Worm (Caenorhabditis elegans): ENCODE measurements around the gene fbxb-79.
"Not testable (repeated sequence)": the region's sequence is repeated elsewhere in the genome, so short reads cannot be mapped to it uniquely, and the experiment has no call there.

Gene fbxb-79

ce11 chrIV:11211547-11211946, 22.2 kb upstream of the fbxb-79 start:
- no peak for TF ChIP-seq ztf-29 (GFP tag; IDR thresholded peaks at IDR 0.05)
- no peak for TF ChIP-seq klf-2 (GFP tag; conservative IDR thresholded peaks at IDR 0.05)
- no peak for TF ChIP-seq flt-1 (GFP tag; IDR thresholded peaks at IDR 0.05)
- no peak for TF ChIP-seq cog-1 (tag; optimal IDR thresholded peaks at IDR 0.05)
- no peak for TF ChIP-seq ref-1 (GFP tag; conservative IDR thresholded peaks at IDR 0.05)
- no peak for TF ChIP-seq T22C8.4 (GFP tag; IDR thresholded peaks at IDR 0.05)
- TF ChIP-seq tab-1 (GFP tag; IDR thresholded peaks at IDR 0.05), result no peak
- no peak for TF ChIP-seq ztf-23 (GFP tag; IDR thresholded peaks at IDR 0.05)
- no peak for TF ChIP-seq med-1 (GFP tag; optimal IDR thresholded peaks at IDR 0.05; ENCODE audit: insufficient read depth)

ce11 chrIV:11210781-11211256, 21.5 kb upstream of the fbxb-79 start, which contains the start of gene adk-1:
Gene adk-1 (minus strand): TSS chrIV:11210831.
- TF ChIP-seq flt-1 (GFP tag; IDR thresholded peaks at IDR 0.05), result no peak
- no peak for TF ChIP-seq T22C8.4 (GFP tag; IDR thresholded peaks at IDR 0.05)
- no peak for TF ChIP-seq klf-2 (GFP tag; conservative IDR thresholded peaks at IDR 0.05)
- TF ChIP-seq ztf-29 (GFP tag; IDR thresholded peaks at IDR 0.05), result no peak
- TF ChIP-seq ztf-23 (GFP tag; IDR thresholded peaks at IDR 0.05), result no peak

- TF ChIP-seq ref-1 (GFP tag; conservative IDR thresholded peaks at IDR 0.05) (no peak), med-1 (GFP tag; optimal IDR thresholded peaks at IDR 0.05; ENCODE audit: insufficient read depth) (no peak), cog-1 (tag; optimal IDR thresholded peaks at IDR 0.05) (no peak), ztf-23 (GFP tag; IDR thresholded peaks at IDR 0.05) (no peak), tab-1 (GFP tag; IDR thresholded peaks at IDR 0.05) (no peak), flt-1 (GFP tag; IDR thresholded peaks at IDR 0.05) (no peak), ztf-29 (GFP tag; IDR thresholded peaks at IDR 0.05) (no peak), T22C8.4 (GFP tag; IDR thresholded peaks at IDR 0.05) (no peak)
These were observed 17.9 kb upstream of the fbxb-79 start, which contains the start of gene R07H5.9 for ce11 chrIV:11207186-11207585. Gene R07H5.9 (plus strand): TSS chrIV:11207486.

- not testable (repeated sequence) for TF ChIP-seq ref-1 (GFP tag; conservative IDR thresholded peaks at IDR 0.05); med-1 (GFP tag; optimal IDR thresholded peaks at IDR 0.05; ENCODE audit: insufficient read depth); ztf-23 (GFP tag; IDR thresholded peaks at IDR 0.05)
These were observed 13.1 kb upstream of the fbxb-79 start, which contains the start of gene R07H5.11 for ce11 chrIV:11202389-11202788. Gene R07H5.11 (plus strand): TSS chrIV:11202768.

- peak; percentile 70; the same call in 1 of the 2 replicates for TF ChIP-seq ztf-23 (GFP tag; IDR thresholded peaks at IDR 0.05)
- peak; percentile 72 for TF ChIP-seq klf-2 (GFP tag; conservative IDR thresholded peaks at IDR 0.05)
- 0 out of 2 replicates have a peak, but pooled peaks have one; percentile 58 for TF ChIP-seq flt-1 (GFP tag; IDR thresholded peaks at IDR 0.05)
These were observed 11.4 kb upstream of the fbxb-79 start for ce11 chrIV:11200682-11201081.

- 0 out of 2 replicates have a peak, but pooled peaks have one; percentile 39 for TF ChIP-seq klf-2 (GFP tag; conservative IDR thresholded peaks at IDR 0.05)
These were observed 9.7 kb upstream of the fbxb-79 start, which contains the start of gene R07H5.16 for ce11 chrIV:11198983-11199382. Gene R07H5.16 (plus strand): TSS chrIV:11199330.

- peak; percentile 77; the same call in 1 of the 2 replicates for TF ChIP-seq ztf-23 (GFP tag; IDR thresholded peaks at IDR 0.05)
- TF ChIP-seq klf-2 (GFP tag; conservative IDR thresholded peaks at IDR 0.05), result peak; percentile 53; the same call in 1 of the 2 replicates
- peak; percentile 62; the same call in 1 of the 2 replicates for TF ChIP-seq ztf-29 (GFP tag; IDR thresholded peaks at IDR 0.05)
- peak; percentile 59 for TF ChIP-seq ref-1 (GFP tag; conservative IDR thresholded peaks at IDR 0.05)
- TF ChIP-seq T22C8.4 (GFP tag; IDR thresholded peaks at IDR 0.05), result 0 out of 2 replicates have a peak, but pooled peaks have one; percentile 50
- TF ChIP-seq tab-1 (GFP tag; IDR thresholded peaks at IDR 0.05), result peak; percentile 84
These were observed 7.6 kb upstream of the fbxb-79 start for ce11 chrIV:11196866-11197265.

- TF ChIP-seq cog-1 (tag; optimal IDR thresholded peaks at IDR 0.05) (no peak), flt-1 (GFP tag; IDR thresholded peaks at IDR 0.05) (no peak), ref-1 (GFP tag; conservative IDR thresholded peaks at IDR 0.05) (no peak)
These were observed 2.6 kb downstream of the fbxb-79 start, which contains the start of gene sdz-27 for ce11 chrIV:11186729-11187128. Gene sdz-27 (plus strand): TSS chrIV:11187029.

ce11 chrIV:11183991-11184390, 5.3 kb downstream of the fbxb-79 start, which contains the start of gene nuaf-3:
Gene nuaf-3 (plus strand): TSS chrIV:11184291.
- no peak for TF ChIP-seq T22C8.4 (GFP tag; IDR thresholded peaks at IDR 0.05)
- TF ChIP-seq ref-1 (GFP tag; conservative IDR thresholded peaks at IDR 0.05), result no peak
- TF ChIP-seq ztf-29 (GFP tag; IDR thresholded peaks at IDR 0.05), result no peak
- no peak for TF ChIP-seq ztf-23 (GFP tag; IDR thresholded peaks at IDR 0.05)
- no peak for TF ChIP-seq flt-1 (GFP tag; IDR thresholded peaks at IDR 0.05)
- TF ChIP-seq cog-1 (tag; optimal IDR thresholded peaks at IDR 0.05), result no peak
- no peak for TF ChIP-seq med-1 (GFP tag; optimal IDR thresholded peaks at IDR 0.05; ENCODE audit: insufficient read depth)
- no peak for TF ChIP-seq klf-2 (GFP tag; conservative IDR thresholded peaks at IDR 0.05)

ce11 chrIV:11183013-11183412, 6.3 kb downstream of the fbxb-79 start, which contains the start of gene prx-14:
Gene prx-14 (plus strand): TSS chrIV:11183132.
- TF ChIP-seq ztf-29 (GFP tag; IDR thresholded peaks at IDR 0.05) (no peak), ztf-23 (GFP tag; IDR thresholded peaks at IDR 0.05) (no peak), ref-1 (GFP tag; conservative IDR thresholded peaks at IDR 0.05) (no peak), tab-1 (GFP tag; IDR thresholded peaks at IDR 0.05) (no peak)

- TF ChIP-seq ref-1 (GFP tag; conservative IDR thresholded peaks at IDR 0.05) (no peak), med-1 (GFP tag; optimal IDR thresholded peaks at IDR 0.05; ENCODE audit: insufficient read depth) (no peak), tab-1 (GFP tag; IDR thresholded peaks at IDR 0.05) (no peak), ztf-23 (GFP tag; IDR thresholded peaks at IDR 0.05) (no peak), klf-2 (GFP tag; conservative IDR thresholded peaks at IDR 0.05) (no peak), flt-1 (GFP tag; IDR thresholded peaks at IDR 0.05) (no peak), cog-1 (tag; optimal IDR thresholded peaks at IDR 0.05) (no peak), T22C8.4 (GFP tag; IDR thresholded peaks at IDR 0.05) (no peak), ztf-29 (GFP tag; IDR thresholded peaks at IDR 0.05) (no peak)
These were observed 9.2 kb downstream of the fbxb-79 start for ce11 chrIV:11180077-11180476.

Measured in whole organism, midembryonic.